Worm (Caenorhabditis elegans): ENCODE results near the gene snai-1.

The snai-1 gene

ce11 chrIV:330523-330922 lies 17.0 kb upstream of the snai-1 start, which contains the start of gene F18F11.4 (continued):
- TF ChIP-seq set-16 (GFP tag; IDR thresholded peaks at IDR 0.05) (no peak), ceh-82 (tag; optimal IDR thresholded peaks at IDR 0.05) (no peak), nhr-102 (tag; optimal IDR thresholded peaks at IDR 0.05) (no peak)

DNA sequence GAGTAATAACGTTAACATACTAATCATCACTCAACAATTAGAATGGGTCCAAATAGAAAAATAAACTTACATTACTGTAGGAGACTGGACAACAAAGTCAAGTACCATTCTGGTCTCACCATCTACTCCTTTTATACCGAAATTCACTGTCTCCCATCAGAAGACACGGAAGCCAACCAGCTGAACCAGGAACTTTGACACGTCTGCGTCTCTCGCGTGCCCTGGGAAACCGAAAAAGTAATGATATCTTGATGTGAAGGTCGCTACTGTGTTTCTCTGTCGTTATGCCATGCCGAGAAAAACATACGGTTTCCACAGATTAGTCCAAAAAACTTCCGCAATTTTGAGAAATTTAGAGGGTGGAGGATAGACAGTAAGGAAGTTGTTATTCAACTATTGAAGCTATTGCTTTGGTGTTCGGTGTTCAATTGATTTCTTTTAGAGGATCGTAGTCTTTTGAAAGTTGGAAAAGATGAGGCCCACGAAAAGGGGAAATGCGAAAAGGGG lies 13.1 kb upstream of the snai-1 start, which contains the start of gene col-101:
col-101 (minus strand) TSS at position 457 of the 507 bp plus-strand sequence.
- TF ChIP-seq daf-12 (tag; optimal IDR thresholded peaks at IDR 0.05) (no peak), duxl-1 (tag; optimal IDR thresholded peaks at IDR 0.05; ENCODE audit: poor library complexity) (no peak), egl-43 (GFP tag; IDR thresholded peaks at IDR 0.05) (no peak), R02D3.7 (tag; optimal IDR thresholded peaks at IDR 0.05) (no peak), pha-4 (GFP tag; IDR thresholded peaks at IDR 0.05) (no peak), pha-4 (tag; optimal IDR thresholded peaks at IDR 0.05) (no peak), Y48G9A.11 (GFP tag; IDR thresholded peaks at IDR 0.05) (no peak), Y75B8A.6 (GFP tag; IDR thresholded peaks at IDR 0.05) (no peak), fkh-10 (GFP tag; optimal IDR thresholded peaks at IDR 0.05) (no peak), ama-1 (optimal IDR thresholded peaks at IDR 0.05) (no peak), fos-1 (tag; optimal IDR thresholded peaks at IDR 0.05) (no peak), zfp-3 (GFP tag; conservative IDR thresholded peaks at IDR 0.05) (no peak), mdl-1 (tag; optimal IDR thresholded peaks at IDR 0.05) (no peak), tra-1 (GFP tag; IDR thresholded peaks at IDR 0.05) (no peak), hif-1 (tag; optimal IDR thresholded peaks at IDR 0.05) (no peak), ctbp-1 (GFP tag; IDR thresholded peaks at IDR 0.05) (no peak), ceh-44 (GFP tag; IDR thresholded peaks at IDR 0.05) (no peak), snpc-4 (tag; optimal IDR thresholded peaks at IDR 0.05) (no peak), ceh-62 (tag; optimal IDR thresholded peaks at IDR 0.05) (no peak)

ce11 chrIV:325640-326039 lies 12.1 kb upstream of the snai-1 start:
- TF ChIP-seq set-16 (GFP tag; IDR thresholded peaks at IDR 0.05), result peak; percentile 97
- TF ChIP-seq D1046.2 (GFP tag; IDR thresholded peaks at IDR 0.05), result no peak
- TF ChIP-seq Y5F2A.4 (GFP tag; optimal IDR thresholded peaks at IDR 0.05), result peak; percentile 26
- TF ChIP-seq mxl-2 (GFP tag; conservative IDR thresholded peaks at IDR 0.05), result no peak
- 0 out of 2 replicates have a peak, but pooled peaks have one; percentile 32 for TF ChIP-seq Y48G9A.11 (GFP tag; IDR thresholded peaks at IDR 0.05)
- TF ChIP-seq egl-43 (GFP tag; IDR thresholded peaks at IDR 0.05), result 0 out of 2 replicates have a peak, but pooled peaks have one; percentile 38
- no peak for TF ChIP-seq dmd-9 (GFP tag; IDR thresholded peaks at IDR 0.05)

- TF ChIP-seq fkh-10 (GFP tag; optimal IDR thresholded peaks at IDR 0.05) (no peak), arid-1 (GFP tag; conservative IDR thresholded peaks at IDR 0.05) (no peak), sdz-12 (GFP tag; optimal IDR thresholded peaks at IDR 0.05) (no peak), jun-1 (tag; optimal IDR thresholded peaks at IDR 0.05) (no peak), pha-4 (GFP tag; IDR thresholded peaks at IDR 0.05) (no peak), pha-4 (tag; optimal IDR thresholded peaks at IDR 0.05) (no peak), set-16 (GFP tag; IDR thresholded peaks at IDR 0.05) (no peak), mdt-29 (GFP tag; IDR thresholded peaks at IDR 0.05) (no peak), rbr-2 (tag; optimal IDR thresholded peaks at IDR 0.05) (no peak), zfp-3 (GFP tag; conservative IDR thresholded peaks at IDR 0.05) (no peak), Y105C5A.15 (GFP tag; IDR thresholded peaks at IDR 0.05) (no peak), spr-1 (tag; optimal IDR thresholded peaks at IDR 0.05) (no peak), ZK546.5 (tag; optimal IDR thresholded peaks at IDR 0.05) (no peak)
Observed at ce11 chrIV:324759-325158, 11.2 kb upstream of the snai-1 start, which contains the start of gene drl-1. Gene drl-1 (plus strand): TSS chrIV:325059.

DNA sequence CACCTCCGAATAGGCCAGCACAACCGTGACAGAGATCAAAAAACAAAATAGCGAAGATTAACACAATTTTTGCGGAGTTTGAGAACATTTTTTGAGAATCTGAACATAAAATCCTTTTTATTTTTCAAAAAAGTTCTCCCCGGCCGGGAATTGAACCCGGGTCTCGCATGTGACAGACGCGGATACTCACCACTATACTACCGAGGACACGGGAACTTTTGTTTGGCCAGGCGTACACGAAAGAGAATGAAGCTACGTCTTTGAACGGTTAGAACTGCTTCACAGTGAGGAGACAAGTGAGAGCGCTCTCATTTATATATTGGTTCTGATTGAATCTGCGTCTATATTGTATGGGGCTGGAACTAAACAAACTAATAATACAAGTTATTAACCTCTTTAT lies 9.0 kb upstream of the snai-1 start, which contains the start of gene grl-26:
grl-26 (minus strand) TSS at position 318 of the 400 bp plus-strand sequence.
- TF ChIP-seq attf-4 (tag; optimal IDR thresholded peaks at IDR 0.05) (no peak), skn-1 (tag; optimal IDR thresholded peaks at IDR 0.05) (no peak), ceh-28 (tag; optimal IDR thresholded peaks at IDR 0.05) (no peak), unc-130 (GFP tag; optimal IDR thresholded peaks at IDR 0.05) (peak; percentile 69), nhr-11 (tag; optimal IDR thresholded peaks at IDR 0.05) (no peak), pqm-1 (tag; optimal IDR thresholded peaks at IDR 0.05) (no peak), vab-7 (GFP tag; IDR thresholded peaks at IDR 0.05) (peak; percentile 94), zag-1 (tag; optimal IDR thresholded peaks at IDR 0.05) (no peak), nhr-6 (tag; optimal IDR thresholded peaks at IDR 0.05) (no peak), lir-3 (tag; optimal IDR thresholded peaks at IDR 0.05) (no peak), zip-11 (GFP tag; IDR thresholded peaks at IDR 0.05) (0 out of 2 replicates have a peak, but pooled peaks have one; percentile 28), dpl-1 (GFP tag; optimal IDR thresholded peaks at IDR 0.05) (no peak), F10B5.3 (tag; optimal IDR thresholded peaks at IDR 0.05) (peak; percentile 2)
